Fruit fly (Drosophila melanogaster) whole organism, adult: ENCODE measurements around the gene CG16904.

Experiments
- CG12768 ChIP-seq: fragments of 200-800 bp; sonication (Bioruptor generic); optimal IDR thresholded peaks from 2 replicates; lab custom pipeline; 2017; ENCODE audit warnings: missing biosample characterization, missing genetic modification characterization, mild to moderate bottlenecking, moderate library complexity, missing genetic modification reagents
- CG14711 ChIP-seq: fragments of 200-800 bp; sonication (Bioruptor generic); optimal IDR thresholded peaks from 2 replicates; lab custom pipeline; 2018; ENCODE audit warnings: missing biosample characterization, mild to moderate bottlenecking, missing genetic modification characterization, moderate library complexity
- CG1620 ChIP-seq: fragments of 200-800 bp; sonication (Bioruptor generic); optimal IDR thresholded peaks from 2 replicates; lab custom pipeline; 2016; ENCODE audit warnings: missing biosample characterization, missing genetic modification characterization
- CG33017 ChIP-seq: fragments of 200-800 bp; sonication (Bioruptor generic); optimal IDR thresholded peaks from 2 replicates; lab custom pipeline; 2018; ENCODE audit warnings: missing biosample characterization, mild to moderate bottlenecking, missing genetic modification characterization, moderate library complexity
- CG5204 ChIP-seq: fragments of 200-800 bp; sonication (Bioruptor generic); optimal IDR thresholded peaks from 2 replicates; lab custom pipeline; 2016; ENCODE audit warnings: missing biosample characterization, missing genetic modification characterization
- Clk ChIP-seq: fragments of 200-800 bp; sonication (Bioruptor generic); optimal IDR thresholded peaks from 2 replicates; lab custom pipeline; 2017; ENCODE audit warnings: missing biosample characterization, missing genetic modification characterization
- Crg-1 ChIP-seq: fragments of 200-800 bp; sonication (Bioruptor generic); optimal IDR thresholded peaks from 2 replicates; lab custom pipeline; 2016; ENCODE audit warnings: missing biosample characterization, missing genetic modification characterization
- Hr96 ChIP-seq: fragments of 200-800 bp; sonication (Bioruptor generic); optimal IDR thresholded peaks from 2 replicates; lab custom pipeline; 2016; ENCODE audit warnings: missing biosample characterization, missing genetic modification characterization
- cic ChIP-seq: fragments of 200-800 bp; sonication (Bioruptor generic); optimal IDR thresholded peaks from 2 replicates; lab custom pipeline; 2017; ENCODE audit warnings: missing biosample characterization, mild to moderate bottlenecking, missing genetic modification characterization, moderate library complexity
- kay ChIP-seq: fragments of 200-800 bp; sonication (Bioruptor generic); peaks from one replicate; lab custom pipeline; 2016; ENCODE audit warnings: missing biosample characterization, missing genetic modification characterization, borderline replicate concordance
- ovo ChIP-seq: fragments of 200-800 bp; sonication (Bioruptor generic); optimal IDR thresholded peaks from 2 replicates; lab custom pipeline; 2016; ENCODE audit warnings: missing biosample characterization, missing genetic modification characterization
- pad ChIP-seq: fragments of 200-800 bp; sonication (Bioruptor generic); optimal IDR thresholded peaks from 3 replicates; lab custom pipeline; 2017; ENCODE audit warnings: missing biosample characterization, missing genetic modification characterization, mild to moderate bottlenecking, moderate library complexity, missing genetic modification reagents
- tj ChIP-seq: fragments of 200-800 bp; sonication (Bioruptor generic); optimal IDR thresholded peaks from 3 replicates; lab custom pipeline; 2017; ENCODE audit warnings: missing biosample characterization, mild to moderate bottlenecking, missing genetic modification characterization, moderate library complexity
- toe ChIP-seq: fragments of 200-800 bp; sonication (Bioruptor generic); optimal IDR thresholded peaks from 2 replicates; lab custom pipeline; 2016; ENCODE audit warnings: missing biosample characterization, missing genetic modification characterization

dm6 chr3R:9770127-9770526, 46.7 kb downstream of the CG16904 start:
- TF ChIP-seq CG14711 (no peak), Crg-1 (GFP tag; lab: Kevin White, UChicago) (no peak), CG5204 (GFP tag; lab: Kevin White, UChicago) (no peak), pad (GFP tag; lab: Kevin White, UChicago) (no peak), CG1620 (GFP tag; lab: Kevin White, UChicago) (no peak), toe (GFP tag; lab: Kevin White, UChicago) (no peak), kay (no peak), Hr96 (GFP tag; lab: Kevin White, UChicago) (no peak), ovo (GFP tag; lab: Kevin White, UChicago) (no peak), Clk (GFP tag; lab: Kevin White, UChicago) (no peak), tj (GFP tag; lab: Kevin White, UChicago) (no peak), CG33017 (tag; lab: Kevin White, UChicago) (no peak), cic (GFP tag; lab: Kevin White, UChicago) (no peak), CG12768 (GFP tag; lab: Kevin White, UChicago) (no peak)
